Worm (Caenorhabditis elegans) whole organism, mixed stage, embryonic: Measurements from ENCODE around the gene srv-26.

Experiments used
- blmp-1 ChIP-seq: fragments of 150-350 bp; optimal IDR thresholded peaks from 2 replicates; lab custom pipeline; 2014; ENCODE audit warnings: missing biosample characterization, missing genetic modification characterization
- ceh-39 ChIP-seq: fragments of 150-350 bp; optimal IDR thresholded peaks from 2 replicates; lab custom pipeline; 2014; ENCODE audit warnings: missing biosample characterization, missing genetic modification characterization
- ceh-43 ChIP-seq: fragments of 200-800 bp; sonication (Bioruptor generic); optimal IDR thresholded peaks from 2 replicates; lab custom pipeline; 2018; ENCODE audit warnings: mild to moderate bottlenecking, missing genetic modification characterization, moderate library complexity, missing compliant biosample characterization
- drap-1 ChIP-seq: fragments of 200-800 bp; sonication (Bioruptor generic); optimal IDR thresholded peaks from 3 replicates; lab custom pipeline; 2018; ENCODE audit warnings: mild to moderate bottlenecking, missing genetic modification characterization, missing compliant biosample characterization
- elt-1 ChIP-seq: sonication (generic microtip); optimal IDR thresholded peaks from 2 replicates; lab custom pipeline; 2017; ENCODE audit warnings: missing genetic modification characterization, mild to moderate bottlenecking, missing compliant biosample characterization, antibody characterized with exemption, moderate library complexity, borderline replicate concordance; ENCODE audit not compliant: insufficient read depth
- elt-3 ChIP-seq: fragments of 150-350 bp; optimal IDR thresholded peaks from 2 replicates; lab custom pipeline; 2014; ENCODE audit warnings: missing biosample characterization, missing genetic modification characterization
- lsy-2 ChIP-seq: fragments of 150-350 bp; optimal IDR thresholded peaks from 2 replicates; lab custom pipeline; 2014; ENCODE audit warnings: missing biosample characterization, missing genetic modification characterization
- mep-1 ChIP-seq: fragments of 150-350 bp; optimal IDR thresholded peaks from 2 replicates; lab custom pipeline; 2017; ENCODE audit warnings: missing biosample characterization, missing genetic modification reagents, missing genetic modification characterization, inconsistent platforms
- nhr-2 ChIP-seq: fragments of 150-350 bp; optimal IDR thresholded peaks from 2 replicates; lab custom pipeline; 2014; ENCODE audit warnings: missing biosample characterization, missing genetic modification characterization
- nhr-76 ChIP-seq: sonication (generic microtip); optimal IDR thresholded peaks from 2 replicates; lab custom pipeline; 2017; ENCODE audit warnings: missing biosample characterization, missing genetic modification characterization
- pha-4 ChIP-seq: fragments of 150-350 bp; optimal IDR thresholded peaks from 2 replicates; lab custom pipeline; 2018; ENCODE audit warnings: missing biosample characterization, missing genetic modification reagents, missing genetic modification characterization
- snpc-4 ChIP-seq: fragments of 150-350 bp; optimal IDR thresholded peaks from 2 replicates; lab custom pipeline; 2014; ENCODE audit warnings: missing biosample characterization, missing genetic modification characterization
- unc-39 ChIP-seq: fragments of 150-350 bp; optimal IDR thresholded peaks from 2 replicates; lab custom pipeline; 2014; ENCODE audit warnings: missing biosample characterization, missing genetic modification characterization
- ztf-11 ChIP-seq: fragments of 150-350 bp; optimal IDR thresholded peaks from 2 replicates; lab custom pipeline; 2014; ENCODE audit warnings: missing biosample characterization, missing genetic modification characterization

DNA sequence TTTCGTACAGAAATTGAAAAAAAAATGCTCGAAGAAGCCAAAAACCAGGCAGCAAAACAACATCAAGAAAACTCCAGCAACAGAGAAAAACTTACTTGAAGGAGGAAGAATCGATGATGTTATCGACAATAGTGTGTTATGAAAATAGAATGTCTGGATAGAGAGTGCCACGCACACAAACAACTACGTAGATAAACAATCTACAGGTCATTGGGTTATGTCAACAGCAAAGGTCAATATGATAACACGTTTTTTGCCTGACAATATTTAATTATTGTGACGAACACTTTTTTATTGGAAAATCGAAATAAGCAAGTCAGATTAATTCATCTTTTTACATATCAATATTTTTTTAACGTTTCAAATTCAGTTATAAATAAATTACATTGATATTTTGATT is 22.3 kb downstream of the srv-26 start, which contains the start of gene sams-5:
- no peak for TF ChIP-seq lsy-2 (tag; lab: Kevin White, UChicago)
- no peak for TF ChIP-seq snpc-4 (tag; lab: Kevin White, UChicago)
- TF ChIP-seq unc-39 (tag; lab: Kevin White, UChicago), result no peak
- TF ChIP-seq blmp-1 (tag; lab: Kevin White, UChicago), result no peak
- no peak for TF ChIP-seq nhr-76 (tag; lab: Kevin White, UChicago)
- TF ChIP-seq mep-1 (tag; lab: Kevin White, UChicago), result no peak
- TF ChIP-seq drap-1 (GFP tag; lab: Kevin White, UChicago), result no peak
- TF ChIP-seq ceh-39, result no peak
- no peak for TF ChIP-seq elt-3
- TF ChIP-seq elt-1, result no peak
- no peak for TF ChIP-seq nhr-2 (tag; lab: Kevin White, UChicago)
- TF ChIP-seq pha-4 (tag; lab: Kevin White, UChicago), result no peak
- no peak for TF ChIP-seq ceh-43 (GFP tag; lab: Kevin White, UChicago)
- TF ChIP-seq ztf-11 (tag; lab: Kevin White, UChicago), result no peak
